Worm (Caenorhabditis elegans) whole organism, L2 larva: Measurements from ENCODE around the gene W09D6.4.

ENCODE experiments used
- R02D3.7 ChIP-seq: fragments of 150-350 bp; optimal IDR thresholded peaks from 2 replicates; lab custom pipeline; 2014; ENCODE audit warnings: missing biosample characterization, missing genetic modification characterization
- ceh-82 ChIP-seq: fragments of 150-350 bp; optimal IDR thresholded peaks from 2 replicates; lab custom pipeline; 2014; ENCODE audit warnings: missing biosample characterization, missing genetic modification characterization
- snpc-4 ChIP-seq: fragments of 150-350 bp; optimal IDR thresholded peaks from 2 replicates; lab custom pipeline; 2014; ENCODE audit warnings: missing biosample characterization, missing genetic modification characterization
- unc-55 ChIP-seq: fragments of 150-350 bp; sonication (generic microtip); optimal IDR thresholded peaks from 3 replicates; lab custom pipeline; 2014; ENCODE audit warnings: missing biosample characterization, missing genetic modification reagents, missing genetic modification characterization

- TF ChIP-seq ceh-82 (tag; lab: Kevin White, UChicago): no peak
- TF ChIP-seq unc-55 (GFP tag; lab: Kevin White, UChicago): no peak
- TF ChIP-seq snpc-4 (tag; lab: Kevin White, UChicago): peak; percentile 75
- TF ChIP-seq R02D3.7: no peak
These were observed 44.3 kb downstream of the W09D6.4 start for ce11 chrIII:11123844-11124243.
